Fruit fly (Drosophila melanogaster): ENCODE measurements around the gene mRpL2.

- TF ChIP-seq Pif1A (GFP tag; optimal IDR thresholded peaks at IDR 0.05) (no peak), CG8159 (tag; optimal IDR thresholded peaks at IDR 0.05) (no peak), CG32121 (GFP tag; IDR thresholded peaks at IDR 0.05) (no peak), EcR (GFP tag; optimal IDR thresholded peaks at IDR 0.05) (peak; percentile 72), CG14655 (GFP tag; optimal IDR thresholded peaks at IDR 0.05) (no peak), CG12605 (GFP tag; IDR thresholded peaks at IDR 0.05) (no peak), CG9948 (tag; optimal IDR thresholded peaks at IDR 0.05) (no peak), fd96Ca (GFP tag; IDR thresholded peaks at IDR 0.05) (no peak), CG17806 (tag; optimal IDR thresholded peaks at IDR 0.05) (no peak), CG34367 (tag; optimal IDR thresholded peaks at IDR 0.05) (peak; percentile 59), gl (tag; optimal IDR thresholded peaks at IDR 0.05) (no peak), Ets98B (GFP tag; IDR thresholded peaks at IDR 0.05) (no peak), CG13204 (GFP tag; optimal IDR thresholded peaks at IDR 0.05) (peak; percentile 63), CG4496 (GFP tag; IDR thresholded peaks at IDR 0.05) (no peak)
Measured at dm6 chr3L:11136349-11136748, 15.7 kb downstream of the mRpL2 start.
